Worm (Caenorhabditis elegans) whole organism, young adult: Measurements from ENCODE around the gene C16C10.4.

Experiments
- B0261.1 ChIP-seq: sonication (generic microtip); optimal IDR thresholded peaks from 2 replicates; lab custom pipeline; 2016; ENCODE audit warnings: mild to moderate bottlenecking, missing genetic modification characterization, moderate library complexity, missing compliant biosample characterization
- B0336.3 ChIP-seq: fragments of 200-800 bp; sonication (Bioruptor generic); IDR thresholded peaks from 2 replicates; pipeline ENCODE4 v1.3.6; 2022; ENCODE audit warnings: missing genetic modification characterization, missing compliant biosample characterization
- C17E4.6 ChIP-seq: fragments of 200-800 bp; sonication (Bioruptor generic); IDR thresholded peaks from 2 replicates; pipeline ENCODE4 v1.3.6; 2022; ENCODE audit warnings: missing genetic modification reagents, missing genetic modification characterization, missing compliant biosample characterization
- D2030.7 ChIP-seq: fragments of 200-800 bp; sonication (Bioruptor generic); IDR thresholded peaks from 2 replicates; pipeline ENCODE4 v1.3.6; 2022; ENCODE audit warnings: missing genetic modification reagents, missing genetic modification characterization, missing compliant biosample characterization
- F10E7.11 ChIP-seq: sonication (generic microtip); optimal IDR thresholded peaks from 2 replicates; lab custom pipeline; 2017; ENCODE audit warnings: mild to moderate bottlenecking, missing genetic modification characterization, moderate library complexity, missing compliant biosample characterization
- F49E8.2 ChIP-seq: sonication (generic microtip); optimal IDR thresholded peaks from 3 replicates; lab custom pipeline; 2017; ENCODE audit warnings: missing genetic modification characterization, mild to moderate bottlenecking, missing compliant biosample characterization, antibody characterized with exemption, moderate library complexity; ENCODE audit not compliant: insufficient read depth
- F52B5.7 ChIP-seq: sonication (generic microtip); optimal IDR thresholded peaks from 2 replicates; lab custom pipeline; 2016; ENCODE audit warnings: mild to moderate bottlenecking, missing genetic modification characterization, missing compliant biosample characterization
- F57C9.4 ChIP-seq: sonication (generic microtip); optimal IDR thresholded peaks from 2 replicates; lab custom pipeline; 2017; ENCODE audit warnings: mild to moderate bottlenecking, missing genetic modification characterization, missing compliant biosample characterization
- K11D2.4 ChIP-seq: fragments of 200-800 bp; sonication (Bioruptor generic); IDR thresholded peaks from 2 replicates; pipeline ENCODE4 v1.3.6; 2022; ENCODE audit warnings: missing genetic modification reagents, missing genetic modification characterization, missing compliant biosample characterization
- ZK185.1 ChIP-seq: sonication (generic microtip); optimal IDR thresholded peaks from 2 replicates; lab custom pipeline; 2016; ENCODE audit warnings: mild to moderate bottlenecking, missing genetic modification characterization, missing compliant biosample characterization; ENCODE audit not compliant: poor library complexity, severe bottlenecking
- attf-5 ChIP-seq: fragments of 200-800 bp; sonication (Bioruptor generic); optimal IDR thresholded peaks from 2 replicates; lab custom pipeline; 2018; ENCODE audit warnings: mild to moderate bottlenecking, missing genetic modification characterization, missing compliant biosample characterization
- attf-6 ChIP-seq: fragments of 200-800 bp; sonication (Bioruptor generic); IDR thresholded peaks from 2 replicates; pipeline ENCODE4 v1.3.6; 2022; ENCODE audit warnings: missing genetic modification reagents, missing genetic modification characterization, missing compliant biosample characterization
- ccch-3 ChIP-seq: fragments of 200-800 bp; sonication (Bioruptor generic); optimal IDR thresholded peaks from 2 replicates; lab custom pipeline; 2018; ENCODE audit warnings: mild to moderate bottlenecking, missing genetic modification characterization, missing compliant biosample characterization
- ceh-100 ChIP-seq: fragments of 200-800 bp; sonication (Bioruptor generic); IDR thresholded peaks from 2 replicates; pipeline ENCODE4 v1.3.6; 2022; ENCODE audit warnings: missing genetic modification reagents, missing genetic modification characterization, missing compliant biosample characterization
- ceh-40 ChIP-seq: fragments of 200-800 bp; sonication (Bioruptor generic); IDR thresholded peaks from 2 replicates; pipeline ENCODE4 v1.3.6; 2022; ENCODE audit warnings: missing genetic modification characterization, missing compliant biosample characterization
- ceh-58 ChIP-seq: fragments of 200-800 bp; sonication (Bioruptor generic); IDR thresholded peaks from 2 replicates; pipeline ENCODE4 v1.3.6; 2022; ENCODE audit warnings: missing genetic modification characterization, missing compliant biosample characterization
- chd-7 ChIP-seq: sonication (generic microtip); optimal IDR thresholded peaks from 2 replicates; lab custom pipeline; 2016; ENCODE audit warnings: mild to moderate bottlenecking, missing genetic modification characterization, moderate library complexity, missing compliant biosample characterization
- die-1 ChIP-seq: sonication (generic microtip); optimal IDR thresholded peaks from 2 replicates; lab custom pipeline; 2016; ENCODE audit warnings: missing genotype, mild to moderate bottlenecking, missing genetic modification characterization, missing compliant biosample characterization
- dox-1 ChIP-seq: fragments of 200-800 bp; sonication (Bioruptor generic); IDR thresholded peaks from 2 replicates; pipeline ENCODE4 v1.3.6; 2022; ENCODE audit warnings: missing genetic modification reagents, missing genetic modification characterization, missing compliant biosample characterization
- dpl-1 ChIP-seq: fragments of 150-350 bp; optimal IDR thresholded peaks from 2 replicates; lab custom pipeline; 2014; ENCODE audit warnings: missing biosample characterization, missing genetic modification reagents, missing genetic modification characterization
- efl-1 ChIP-seq: fragments of 150-350 bp; optimal IDR thresholded peaks from 2 replicates; lab custom pipeline; 2014; ENCODE audit warnings: missing biosample characterization, missing genetic modification reagents, missing genetic modification characterization
- egl-18 ChIP-seq: fragments of 200-800 bp; sonication (Bioruptor generic); IDR thresholded peaks from 2 replicates; pipeline ENCODE4 v1.3.6; 2022; ENCODE audit warnings: missing genetic modification reagents, missing genetic modification characterization, missing compliant biosample characterization
- egrh-3 ChIP-seq: fragments of 200-800 bp; sonication (Bioruptor generic); IDR thresholded peaks from 2 replicates; pipeline ENCODE4 v1.3.6; 2022; ENCODE audit warnings: missing genetic modification reagents, missing genetic modification characterization, missing compliant biosample characterization
- fkh-3 ChIP-seq: sonication (generic microtip); optimal IDR thresholded peaks from 2 replicates; lab custom pipeline; 2016; ENCODE audit warnings: mild to moderate bottlenecking, missing genetic modification characterization, missing compliant biosample characterization
- hrde-1 ChIP-seq: sonication (generic microtip); optimal IDR thresholded peaks from 2 replicates; lab custom pipeline; 2016; ENCODE audit warnings: missing genetic modification characterization, mild to moderate bottlenecking, missing compliant biosample characterization, moderate library complexity, missing genotype, missing genetic modification reagents, borderline replicate concordance
- let-526 ChIP-seq: fragments of 200-800 bp; sonication (Bioruptor generic); IDR thresholded peaks from 2 replicates; pipeline ENCODE4 v1.3.6; 2022; ENCODE audit warnings: missing genetic modification reagents, missing genetic modification characterization, missing compliant biosample characterization
- let-607 ChIP-seq, 2 experiments: fragments of 200-800 bp in 1 of 2; sonication (Bioruptor generic) in 1 of 2; sonication (generic microtip) in 1 of 2; optimal IDR thresholded peaks; 2 replicates each; lab custom pipeline; 2016 to 2018; ENCODE audit warnings: mild to moderate bottlenecking in 2 of 2, missing compliant biosample characterization in 2 of 2, missing genetic modification characterization in 2 of 2, moderate library complexity in 2 of 2, missing genotype in 1 of 2
- lin-26 ChIP-seq: fragments of 200-800 bp; sonication (Bioruptor generic); IDR thresholded peaks from 2 replicates; pipeline ENCODE4 v1.3.6; 2022; ENCODE audit warnings: missing genetic modification reagents, missing genetic modification characterization, missing compliant biosample characterization
- lin-54 ChIP-seq: fragments of 200-800 bp; sonication (Bioruptor generic); optimal IDR thresholded peaks from 2 replicates; lab custom pipeline; 2018; ENCODE audit warnings: mild to moderate bottlenecking, missing genetic modification characterization, missing compliant biosample characterization
- lsl-1 ChIP-seq: fragments of 200-800 bp; sonication (Bioruptor generic); optimal IDR thresholded peaks from 2 replicates; lab custom pipeline; 2018; ENCODE audit warnings: mild to moderate bottlenecking, missing genetic modification characterization, moderate library complexity, missing compliant biosample characterization
- madf-10 ChIP-seq: sonication (generic microtip); optimal IDR thresholded peaks from 2 replicates; lab custom pipeline; 2016; ENCODE audit warnings: mild to moderate bottlenecking, missing genetic modification characterization, missing compliant biosample characterization
- madf-3 ChIP-seq: fragments of 200-800 bp; sonication (Bioruptor generic); IDR thresholded peaks from 2 replicates; pipeline ENCODE4 v1.3.6; 2022; ENCODE audit warnings: missing genetic modification reagents, missing genetic modification characterization, missing compliant biosample characterization
- madf-6 ChIP-seq: fragments of 200-800 bp; sonication (Bioruptor generic); IDR thresholded peaks from 2 replicates; pipeline ENCODE4 v1.3.6; 2022; ENCODE audit warnings: missing genetic modification reagents, missing genetic modification characterization, missing compliant biosample characterization
- madf-8 ChIP-seq: fragments of 200-800 bp; sonication (Bioruptor generic); conservative IDR thresholded peaks from 2 replicates; pipeline ENCODE4 v1.3.6; 2022; ENCODE audit warnings: missing genetic modification reagents, missing genetic modification characterization, missing compliant biosample characterization
- mel-28 ChIP-seq: sonication (generic microtip); optimal IDR thresholded peaks from 2 replicates; lab custom pipeline; 2016; ENCODE audit warnings: borderline replicate concordance, mild to moderate bottlenecking, missing genetic modification characterization, missing compliant biosample characterization
- mxl-1 ChIP-seq: sonication (generic microtip); optimal IDR thresholded peaks from 2 replicates; lab custom pipeline; 2016; ENCODE audit warnings: missing genetic modification characterization, missing compliant biosample characterization
- nfyb-1 ChIP-seq: fragments of 200-800 bp; sonication (Bioruptor generic); IDR thresholded peaks from 2 replicates; pipeline ENCODE4 v1.3.6; 2022; ENCODE audit warnings: missing genetic modification reagents, missing genetic modification characterization, missing compliant biosample characterization
- nhr-120 ChIP-seq: fragments of 200-800 bp; sonication (Bioruptor generic); IDR thresholded peaks from 2 replicates; pipeline ENCODE4 v1.3.6; 2022; ENCODE audit warnings: missing genetic modification characterization, missing compliant biosample characterization
- nhr-179 ChIP-seq: sonication (generic microtip); optimal IDR thresholded peaks from 2 replicates; lab custom pipeline; 2016; ENCODE audit warnings: mild to moderate bottlenecking, missing genetic modification characterization, missing compliant biosample characterization
- rec-8 ChIP-seq, 2 experiments: sonication (generic microtip); optimal IDR thresholded peaks; 2 replicates each; lab custom pipeline; 2016; ENCODE audit warnings: mild to moderate bottlenecking in 2 of 2, missing genetic modification characterization in 2 of 2, missing genetic modification reagents in 2 of 2, missing genotype in 2 of 2, missing biosample characterization in 1 of 2, missing compliant biosample characterization in 1 of 2, moderate library complexity in 1 of 2
- repo-1 ChIP-seq: sonication (generic microtip); optimal IDR thresholded peaks from 2 replicates; lab custom pipeline; 2017; ENCODE audit warnings: mild to moderate bottlenecking, missing genetic modification characterization, missing compliant biosample characterization
- rpc-1 ChIP-seq, 2 experiments: fragments of 150-350 bp in 1 of 2; sonication (generic microtip) in 1 of 2; optimal IDR thresholded peaks; 2 replicates each; lab custom pipeline; 2014 to 2018; ENCODE audit warnings: missing biosample characterization in 1 of 2, missing genetic modification characterization in 1 of 2, missing genetic modification reagents in 1 of 2, missing genotype in 1 of 2
- sdz-38 ChIP-seq: sonication (generic microtip); optimal IDR thresholded peaks from 2 replicates; lab custom pipeline; 2016; ENCODE audit warnings: missing genotype, missing genetic modification characterization, missing compliant biosample characterization
- snpc-1.1 ChIP-seq: sonication (generic microtip); optimal IDR thresholded peaks from 2 replicates; lab custom pipeline; 2017; ENCODE audit warnings: missing genetic modification characterization, mild to moderate bottlenecking, missing compliant biosample characterization, antibody characterized with exemption, moderate library complexity, missing genotype, missing genetic modification reagents; ENCODE audit not compliant: insufficient read depth
- snpc-1.3 ChIP-seq: sonication (generic microtip); optimal IDR thresholded peaks from 2 replicates; lab custom pipeline; 2017; ENCODE audit warnings: missing genetic modification characterization, mild to moderate bottlenecking, missing compliant biosample characterization, antibody characterized with exemption, moderate library complexity, missing genotype, missing genetic modification reagents; ENCODE audit not compliant: insufficient read depth
- ztf-25 ChIP-seq: fragments of 200-800 bp; sonication (Bioruptor generic); IDR thresholded peaks from 2 replicates; pipeline ENCODE4 v1.3.6; 2022; ENCODE audit warnings: missing genetic modification reagents, missing genetic modification characterization, missing compliant biosample characterization
- ztf-3 ChIP-seq: fragments of 200-800 bp; sonication (Bioruptor generic); optimal IDR thresholded peaks from 2 replicates; lab custom pipeline; 2018; ENCODE audit warnings: mild to moderate bottlenecking, missing genetic modification characterization, missing compliant biosample characterization

The C16C10.4 gene

DNA sequence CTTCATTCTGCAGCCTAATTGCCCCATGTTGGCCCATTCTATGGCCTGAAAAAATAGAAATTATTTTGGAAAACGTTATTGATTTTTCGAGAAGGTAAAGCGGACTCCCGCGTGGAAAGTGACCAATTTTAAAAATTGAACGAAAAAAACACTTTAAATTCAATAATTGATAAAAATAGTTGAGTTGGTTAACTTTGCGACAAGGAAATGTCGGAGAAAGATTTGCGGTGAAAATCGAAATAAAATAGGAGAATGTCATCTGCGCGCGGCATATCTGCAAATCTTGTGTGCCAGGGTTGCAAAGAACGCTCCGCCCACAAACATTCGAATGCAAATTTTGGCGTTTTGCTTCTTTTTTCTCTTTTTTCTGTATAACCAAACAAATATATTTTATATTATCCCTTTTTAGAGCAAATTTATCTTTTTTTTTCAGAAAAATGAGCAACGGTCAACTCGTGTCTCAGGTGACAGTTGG is at the start of gene C16C10.4, which contains the start of gene rnf-121:
TSS of gene C16C10.4 (plus strand) at position 434 of the 475 bp plus-strand sequence.
TSS of gene rnf-121 (minus strand) at position 51 of the 475 bp plus-strand sequence.
- TF ChIP-seq chd-7 (tag; lab: Kevin White, UChicago) (no peak), ztf-25 (0 out of 2 replicates have a peak, but pooled peaks have one; percentile 30), C17E4.6 (no peak), die-1 (tag; lab: Kevin White, UChicago) (peak; percentile 50), lin-26 (peak; percentile 49; the same call in 1 of the 2 replicates), F49E8.2 (peak; percentile 63), rpc-1 (optimal IDR thresholded peaks at IDR 0.05; lab: Kevin White, UChicago) (peak; percentile 56), rpc-1 (tag; optimal IDR thresholded peaks at IDR 0.05; lab: Kevin White, UChicago) (no peak), let-607 (tag; optimal IDR thresholded peaks at IDR 0.05; lab: Kevin White, UChicago) (peak in 1 of 2 experiments; percentile 42), ZK185.1 (tag; lab: Kevin White, UChicago) (peak; percentile 86), ztf-3 (GFP tag; lab: Kevin White, UChicago) (no peak), lsl-1 (peak; percentile 47), madf-8 (GFP tag; lab: Robert Waterston, UW) (peak; percentile 38), ceh-100 (peak; percentile 77), efl-1 (GFP tag; lab: Kevin White, UChicago) (peak; percentile 26), lin-54 (GFP tag; lab: Kevin White, UChicago) (peak; percentile 69), nhr-120 (GFP tag; lab: Robert Waterston, UW) (no peak), dox-1 (GFP tag; lab: Robert Waterston, UW) (peak; percentile 68; the same call in 1 of the 2 replicates), snpc-1.1 (tag; lab: Kevin White, UChicago) (peak; percentile 31), let-526 (GFP tag; lab: Robert Waterston, UW) (no peak), nfyb-1 (peak; percentile 77; the same call in 1 of the 2 replicates), repo-1 (tag; lab: Kevin White, UChicago) (peak; percentile 4), mel-28 (no peak), sdz-38 (no peak), fkh-3 (no peak), madf-10 (tag; lab: Kevin White, UChicago) (peak; percentile 45), ceh-40 (GFP tag; lab: Robert Waterston, UW) (no peak), hrde-1 (tag; lab: Kevin White, UChicago) (peak; percentile 66), ceh-58 (GFP tag; lab: Robert Waterston, UW) (no peak), B0261.1 (tag; lab: Kevin White, UChicago) (no peak), ccch-3 (GFP tag; lab: Kevin White, UChicago) (no peak), attf-5 (GFP tag; lab: Kevin White, UChicago) (peak; percentile 68), rec-8 (tag; optimal IDR thresholded peaks at IDR 0.05; lab: Kevin White, UChicago) (peak; percentile 51 to 75), nhr-179 (no peak), egrh-3 (GFP tag; lab: Robert Waterston, UW) (no peak), D2030.7 (GFP tag; lab: Robert Waterston, UW) (peak; percentile 61; the same call in 1 of the 2 replicates), mxl-1 (tag; lab: Kevin White, UChicago) (no peak), snpc-1.3 (tag; lab: Kevin White, UChicago) (peak; percentile 71), madf-6 (GFP tag; lab: Robert Waterston, UW) (peak; percentile 82), F52B5.7 (tag; lab: Kevin White, UChicago) (peak; percentile 29), dpl-1 (GFP tag; lab: Kevin White, UChicago) (no peak), F57C9.4 (tag; lab: Kevin White, UChicago) (no peak), attf-6 (GFP tag; lab: Robert Waterston, UW) (no peak), egl-18 (GFP tag; lab: Robert Waterston, UW) (no peak), K11D2.4 (no peak), madf-3 (GFP tag; lab: Robert Waterston, UW) (no peak), F10E7.11 (no peak), B0336.3 (GFP tag; lab: Robert Waterston, UW) (peak; percentile 20; the same call in 1 of the 2 replicates)
